Fruit fly (Drosophila melanogaster) whole organism, pupa: ENCODE data around the gene SIDL.

Source experiments
- CG10348 ChIP-seq: fragments of 200-800 bp; sonication (Bioruptor generic); IDR thresholded peaks from 2 replicates; pipeline ENCODE4 v1.3.6; 2022; ENCODE audit warnings: missing biosample characterization, missing genetic modification characterization
- CG12605 ChIP-seq: fragments of 200-800 bp; sonication (Bioruptor generic); IDR thresholded peaks from 2 replicates; pipeline ENCODE4 v1.3.6; 2022; ENCODE audit warnings: missing biosample characterization, missing genetic modification characterization
- CG13204 ChIP-seq: fragments of 200-800 bp; sonication (Bioruptor generic); optimal IDR thresholded peaks from 2 replicates; lab custom pipeline; 2018; ENCODE audit warnings: missing biosample characterization, mild to moderate bottlenecking, missing genetic modification characterization, moderate library complexity
- CG14655 ChIP-seq: fragments of 200-800 bp; sonication (Bioruptor generic); optimal IDR thresholded peaks from 3 replicates; lab custom pipeline; 2017; ENCODE audit warnings: mild to moderate bottlenecking, missing biosample characterization, missing genetic modification reagents, missing genetic modification characterization
- CG15710 ChIP-seq: fragments of 200-800 bp; sonication (Bioruptor generic); optimal IDR thresholded peaks from 2 replicates; lab custom pipeline; 2018; ENCODE audit warnings: missing biosample characterization, mild to moderate bottlenecking, missing genetic modification characterization, moderate library complexity
- CG17806 ChIP-seq: fragments of 200-800 bp; sonication (Bioruptor generic); optimal IDR thresholded peaks from 2 replicates; lab custom pipeline; 2018; ENCODE audit warnings: missing biosample characterization, mild to moderate bottlenecking, missing genetic modification characterization, moderate library complexity
- CG32121 ChIP-seq: fragments of 200-800 bp; sonication (Bioruptor generic); IDR thresholded peaks from 2 replicates; pipeline ENCODE4 v1.3.6; 2022; ENCODE audit warnings: missing biosample characterization, missing genetic modification characterization
- CG34367 ChIP-seq: fragments of 200-800 bp; sonication (Bioruptor generic); optimal IDR thresholded peaks from 2 replicates; lab custom pipeline; 2018; ENCODE audit warnings: missing biosample characterization, mild to moderate bottlenecking, missing genetic modification characterization
- CG4496 ChIP-seq: fragments of 200-800 bp; sonication (Bioruptor generic); IDR thresholded peaks from 3 replicates; pipeline ENCODE4 v1.3.6; 2022; ENCODE audit warnings: missing biosample characterization, missing genetic modification characterization
- CG8159 ChIP-seq: fragments of 200-800 bp; sonication (Bioruptor generic); optimal IDR thresholded peaks from 3 replicates; lab custom pipeline; 2018; ENCODE audit warnings: missing biosample characterization, mild to moderate bottlenecking, missing genetic modification characterization, moderate library complexity
- CG8301 ChIP-seq: fragments of 200-800 bp; sonication (Bioruptor generic); optimal IDR thresholded peaks from 2 replicates; lab custom pipeline; 2018; ENCODE audit warnings: missing biosample characterization, mild to moderate bottlenecking, missing genetic modification characterization
- CG9948 ChIP-seq: fragments of 200-800 bp; sonication (Bioruptor generic); optimal IDR thresholded peaks from 2 replicates; lab custom pipeline; 2018; ENCODE audit warnings: missing biosample characterization, mild to moderate bottlenecking, missing genetic modification characterization, moderate library complexity
- D1 ChIP-seq: fragments of 200-800 bp; sonication (Bioruptor generic); optimal IDR thresholded peaks from 2 replicates; lab custom pipeline; 2018; ENCODE audit warnings: missing biosample characterization, mild to moderate bottlenecking, missing genetic modification characterization, moderate library complexity
- EcR ChIP-seq: fragments of 200-800 bp; sonication (Bioruptor generic); optimal IDR thresholded peaks from 3 replicates; lab custom pipeline; 2019; ENCODE audit warnings: missing biosample characterization, missing genetic modification characterization, mild to moderate bottlenecking, moderate library complexity, missing genetic modification reagents
- Ets98B ChIP-seq: fragments of 200-800 bp; sonication (Bioruptor generic); IDR thresholded peaks from 2 replicates; pipeline ENCODE4 v1.3.6; 2022; ENCODE audit warnings: missing biosample characterization, missing genetic modification characterization
- Pif1A ChIP-seq: fragments of 200-800 bp; sonication (Bioruptor generic); optimal IDR thresholded peaks from 3 replicates; lab custom pipeline; 2016; ENCODE audit warnings: missing biosample characterization, missing genetic modification characterization
- Pif1B ChIP-seq: fragments of 200-800 bp; sonication (Bioruptor generic); optimal IDR thresholded peaks from 3 replicates; lab custom pipeline; 2016; ENCODE audit warnings: missing biosample characterization, missing genetic modification characterization
- Snoo ChIP-seq: fragments of 200-800 bp; sonication (Bioruptor generic); optimal IDR thresholded peaks from 3 replicates; lab custom pipeline; 2017; ENCODE audit warnings: missing biosample characterization, mild to moderate bottlenecking, missing genetic modification characterization, inconsistent platforms
- fd96Ca ChIP-seq: fragments of 200-800 bp; sonication (Bioruptor generic); IDR thresholded peaks from 3 replicates; pipeline ENCODE4 v1.3.6; 2022; ENCODE audit warnings: missing biosample characterization, missing genetic modification characterization
- gl ChIP-seq: fragments of 200-800 bp; sonication (Bioruptor generic); optimal IDR thresholded peaks from 2 replicates; lab custom pipeline; 2018; ENCODE audit warnings: missing biosample characterization, mild to moderate bottlenecking, missing genetic modification characterization
- rn ChIP-seq: fragments of 200-800 bp; sonication (Bioruptor generic); IDR thresholded peaks from 2 replicates; pipeline ENCODE4 v1.3.6; 2022; ENCODE audit warnings: missing biosample characterization, missing genetic modification characterization

SIDL gene

DNA sequence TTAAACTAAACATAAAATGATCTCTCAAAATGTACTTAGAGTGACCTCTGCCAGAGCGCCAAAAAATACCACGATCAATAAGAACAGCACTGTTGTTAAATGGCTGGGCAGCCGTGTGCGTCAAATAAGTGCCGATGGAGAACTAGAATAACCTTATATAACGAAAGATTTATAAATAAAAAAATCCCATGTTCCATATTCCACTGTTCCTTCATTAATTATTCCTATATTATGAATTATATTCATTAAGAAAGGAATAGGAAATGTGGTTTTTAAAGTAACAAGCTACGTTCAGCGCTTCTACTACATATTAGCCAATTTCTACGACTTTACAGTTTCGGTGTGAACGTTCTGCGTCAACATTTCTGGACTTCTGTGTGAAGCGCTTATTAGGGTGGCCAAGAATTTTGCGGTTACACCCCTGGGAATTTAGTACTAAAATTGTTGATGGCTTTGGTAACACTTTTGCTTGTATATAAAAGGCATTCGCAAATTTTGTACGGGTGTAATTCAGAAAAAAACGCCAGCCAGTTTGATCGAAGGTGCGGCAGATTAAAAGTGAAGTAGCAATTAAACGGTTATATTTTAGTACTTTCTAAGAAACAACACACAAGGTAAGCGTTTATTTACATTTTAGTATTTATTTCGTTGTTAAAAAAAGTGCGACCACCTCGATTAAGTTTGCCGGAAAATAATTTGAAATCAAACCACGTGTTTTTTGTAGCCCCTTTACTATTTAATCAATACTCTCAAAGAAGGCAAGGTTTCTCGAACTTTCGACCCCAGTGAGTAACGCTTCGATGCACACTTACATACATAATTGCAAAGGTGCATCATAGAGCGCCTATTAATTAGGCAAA, 23.7 kb upstream of the SIDL start, which contains the start of the genes tefu and Hsc70-4:
Gene tefu (minus strand): TSS at position 51 of the 860 bp plus-strand sequence.
Gene Hsc70-4 (plus strand): TSS at position 502 of the 860 bp plus-strand sequence.
- TF ChIP-seq CG15710 (tag; lab: Kevin White, UChicago): peak; percentile 65
- TF ChIP-seq EcR: peak; percentile 29
- TF ChIP-seq CG13204 (GFP tag; lab: Kevin White, UChicago): no peak
- no peak for TF ChIP-seq Pif1A (GFP tag; lab: Kevin White, UChicago)
- no peak for TF ChIP-seq gl
- TF ChIP-seq Ets98B (GFP tag; lab: Robert Waterston, UW): no peak; the same call in 1 of the 2 replicates
- peak; percentile 14 for TF ChIP-seq Snoo (tag; lab: Kevin White, UChicago)
- no peak for TF ChIP-seq CG8301
- no peak for TF ChIP-seq CG34367 (tag; lab: Kevin White, UChicago)
- 0 out of 2 replicates have a peak, but pooled peaks have one; percentile 43 for TF ChIP-seq CG10348 (GFP tag; lab: Robert Waterston, UW)
- peak; percentile 75 for TF ChIP-seq rn (GFP tag; lab: Robert Waterston, UW)
- no peak for TF ChIP-seq CG14655 (GFP tag; lab: Kevin White, UChicago)
- 0 out of 2 replicates have a peak, but pooled peaks have one; percentile 23 for TF ChIP-seq CG12605 (GFP tag; lab: Robert Waterston, UW)
- TF ChIP-seq D1 (tag; lab: Kevin White, UChicago): no peak
- TF ChIP-seq Pif1B (GFP tag; lab: Kevin White, UChicago): no peak
- TF ChIP-seq fd96Ca (GFP tag; lab: Robert Waterston, UW): peak; percentile 80
- no peak for TF ChIP-seq CG9948
- TF ChIP-seq CG17806 (tag; lab: Kevin White, UChicago): no peak
- peak; percentile 78; the same call in 2 of the 3 replicates for TF ChIP-seq CG4496 (GFP tag; lab: Robert Waterston, UW)
- TF ChIP-seq CG8159 (tag; lab: Kevin White, UChicago): peak; percentile 87
- peak; percentile 77 for TF ChIP-seq CG32121

DNA sequence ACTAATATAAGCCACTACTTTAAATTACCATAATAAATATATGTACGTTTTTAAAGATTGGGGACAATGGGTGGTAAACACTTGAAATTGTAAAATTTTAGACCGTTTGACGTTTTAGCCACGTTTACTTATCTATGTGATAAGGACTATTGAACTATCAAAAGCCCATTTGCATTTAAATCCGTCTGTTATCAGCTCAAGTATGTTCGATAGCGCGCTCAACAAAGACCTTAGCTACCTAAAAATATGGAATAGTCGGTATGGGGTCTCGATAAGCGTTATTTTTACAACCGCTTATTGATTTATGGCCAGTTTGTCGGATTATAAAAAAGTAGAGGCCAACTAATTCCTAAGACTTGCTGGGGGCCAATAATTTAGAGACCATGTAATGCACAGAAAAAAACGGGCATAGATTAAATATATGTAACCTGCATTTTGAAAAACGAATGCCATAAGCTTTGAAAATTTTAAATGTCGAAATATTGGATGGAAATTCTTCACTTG, 13.0 kb upstream of the SIDL start:
- TF ChIP-seq EcR: no peak
- TF ChIP-seq CG9948: no peak
- no peak for TF ChIP-seq CG32121
- no peak for TF ChIP-seq CG13204 (GFP tag; lab: Kevin White, UChicago)
- no peak for TF ChIP-seq CG17806 (tag; lab: Kevin White, UChicago)
- no peak for TF ChIP-seq Snoo (tag; lab: Kevin White, UChicago)
- no peak for TF ChIP-seq CG14655 (GFP tag; lab: Kevin White, UChicago)
- TF ChIP-seq Pif1B (GFP tag; lab: Kevin White, UChicago): no peak
- TF ChIP-seq rn (GFP tag; lab: Robert Waterston, UW): no peak
- no peak for TF ChIP-seq CG8301
- no peak for TF ChIP-seq CG8159 (tag; lab: Kevin White, UChicago)
- no peak for TF ChIP-seq CG10348 (GFP tag; lab: Robert Waterston, UW)
- no peak for TF ChIP-seq Pif1A (GFP tag; lab: Kevin White, UChicago)
- no peak for TF ChIP-seq gl
- TF ChIP-seq CG34367 (tag; lab: Kevin White, UChicago): no peak
- no peak for TF ChIP-seq Ets98B (GFP tag; lab: Robert Waterston, UW)
- TF ChIP-seq fd96Ca (GFP tag; lab: Robert Waterston, UW): no peak
- no peak for TF ChIP-seq CG4496 (GFP tag; lab: Robert Waterston, UW)
- no peak for TF ChIP-seq CG15710 (tag; lab: Kevin White, UChicago)

DNA sequence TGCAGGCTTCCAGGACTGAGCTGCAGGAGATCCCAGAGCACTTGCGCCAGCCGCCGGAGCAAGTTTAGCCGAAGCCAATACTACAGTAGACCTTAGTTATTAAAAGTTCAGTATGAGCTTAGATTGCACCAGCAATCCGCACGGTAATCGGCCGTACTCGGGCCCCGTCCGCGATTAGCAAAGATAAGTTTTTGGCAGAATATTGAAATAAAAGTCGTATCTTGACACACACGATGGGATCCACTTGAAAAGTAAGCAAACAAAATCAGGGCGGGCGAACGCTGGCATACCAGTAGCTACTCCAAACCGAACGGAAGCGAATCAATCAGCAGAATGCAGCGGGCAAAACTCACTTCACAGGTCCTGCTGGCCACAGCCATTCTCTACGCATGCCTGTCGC, 11.6 kb upstream of the SIDL start, which contains the start of gene CG34316:
Gene CG34316 (plus strand): TSS at position 301 of the 400 bp plus-strand sequence.
- TF ChIP-seq CG15710 (tag; lab: Kevin White, UChicago): no peak
- TF ChIP-seq EcR: no peak
- TF ChIP-seq D1 (tag; lab: Kevin White, UChicago): no peak
- TF ChIP-seq CG8159 (tag; lab: Kevin White, UChicago): no peak
- no peak for TF ChIP-seq CG12605 (GFP tag; lab: Robert Waterston, UW)
- TF ChIP-seq fd96Ca (GFP tag; lab: Robert Waterston, UW): no peak
- TF ChIP-seq CG8301: no peak
- no peak for TF ChIP-seq CG4496 (GFP tag; lab: Robert Waterston, UW)
- no peak for TF ChIP-seq gl
- no peak for TF ChIP-seq CG34367 (tag; lab: Kevin White, UChicago)
- TF ChIP-seq CG13204 (GFP tag; lab: Kevin White, UChicago): no peak
- TF ChIP-seq Ets98B (GFP tag; lab: Robert Waterston, UW): no peak
- no peak for TF ChIP-seq CG17806 (tag; lab: Kevin White, UChicago)
- no peak for TF ChIP-seq CG10348 (GFP tag; lab: Robert Waterston, UW)
- no peak for TF ChIP-seq Snoo (tag; lab: Kevin White, UChicago)

DNA sequence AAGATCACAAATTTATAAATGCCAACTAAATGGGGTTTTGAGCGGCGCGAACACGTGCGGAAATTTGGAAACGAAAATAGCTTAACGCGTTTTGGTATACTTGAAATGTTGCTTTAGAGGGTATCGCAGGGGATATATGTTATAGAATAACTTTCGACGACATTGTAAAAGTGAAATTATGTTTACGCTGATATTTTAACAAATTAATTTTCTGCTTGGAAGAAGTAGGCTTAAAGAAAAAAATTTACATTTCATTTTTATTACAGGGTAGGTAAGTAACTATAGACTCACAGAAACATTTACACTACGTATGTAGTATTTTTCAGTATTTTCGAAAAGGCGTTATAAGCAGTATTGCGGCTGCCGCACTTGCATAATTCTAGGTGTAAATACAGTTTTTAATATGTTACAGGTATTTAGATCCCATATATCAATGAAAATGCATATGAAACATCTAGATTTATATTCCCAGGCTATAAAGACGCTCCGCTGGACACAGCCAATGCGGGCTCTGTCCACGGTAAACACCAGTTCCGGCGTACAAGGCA, 10.7 kb upstream of the SIDL start, which contains the start of the genes Art3 and mRpS10:
Gene Art3 (minus strand): TSS at position 80 of the 548 bp plus-strand sequence.
Gene mRpS10 (plus strand): TSS at position 337 of the 548 bp plus-strand sequence.
- TF ChIP-seq Pif1B (GFP tag; lab: Kevin White, UChicago): peak; percentile 99
- TF ChIP-seq CG14655 (GFP tag; lab: Kevin White, UChicago): peak; percentile 100
- TF ChIP-seq EcR: no peak
- peak; percentile 100 for TF ChIP-seq CG9948
- peak; percentile 89 for TF ChIP-seq fd96Ca (GFP tag; lab: Robert Waterston, UW)
- peak; percentile 100 for TF ChIP-seq CG8159 (tag; lab: Kevin White, UChicago)
- peak; percentile 99 for TF ChIP-seq CG10348 (GFP tag; lab: Robert Waterston, UW)
- TF ChIP-seq rn (GFP tag; lab: Robert Waterston, UW): peak; percentile 100
- TF ChIP-seq gl: peak; percentile 99
- peak; percentile 100 for TF ChIP-seq CG17806 (tag; lab: Kevin White, UChicago)
- TF ChIP-seq CG13204 (GFP tag; lab: Kevin White, UChicago): no peak
- TF ChIP-seq CG32121: peak; percentile 100
- TF ChIP-seq Pif1A (GFP tag; lab: Kevin White, UChicago): peak; percentile 99
- TF ChIP-seq CG15710 (tag; lab: Kevin White, UChicago): peak; percentile 100
- peak; percentile 100 for TF ChIP-seq CG34367 (tag; lab: Kevin White, UChicago)
- TF ChIP-seq CG12605 (GFP tag; lab: Robert Waterston, UW): peak; percentile 100
- TF ChIP-seq Ets98B (GFP tag; lab: Robert Waterston, UW): peak; percentile 100
- peak; percentile 100 for TF ChIP-seq Snoo (tag; lab: Kevin White, UChicago)
- peak; percentile 100 for TF ChIP-seq CG8301
- TF ChIP-seq CG4496 (GFP tag; lab: Robert Waterston, UW): peak; percentile 100
- no peak for TF ChIP-seq D1 (tag; lab: Kevin White, UChicago)
